Worm (Caenorhabditis elegans) whole organism, L4 larva: ENCODE results near the gene F38B7.11.

Source experiments
- D1046.2 ChIP-seq: fragments of 200-800 bp; sonication (Bioruptor generic); IDR thresholded peaks from 2 replicates; pipeline ENCODE4 v1.3.6; 2022; ENCODE audit warnings: missing genetic modification characterization, missing compliant biosample characterization
- F10B5.3 ChIP-seq: sonication (generic microtip); optimal IDR thresholded peaks from 2 replicates; lab custom pipeline; 2016; ENCODE audit warnings: mild to moderate bottlenecking, missing genetic modification characterization, missing compliant biosample characterization
- F49E8.2 ChIP-seq: sonication (generic microtip); optimal IDR thresholded peaks from 2 replicates; lab custom pipeline; 2016; ENCODE audit warnings: missing compliant biosample characterization, mild to moderate bottlenecking, missing genetic modification characterization, borderline replicate concordance
- Y105C5A.15 ChIP-seq: fragments of 200-800 bp; sonication (Bioruptor generic); IDR thresholded peaks from 2 replicates; pipeline ENCODE4 v1.3.6; 2022; ENCODE audit warnings: missing genetic modification characterization, missing compliant biosample characterization
- Y75B8A.6 ChIP-seq: fragments of 200-800 bp; sonication (Bioruptor generic); IDR thresholded peaks from 2 replicates; pipeline ENCODE4 v1.3.6; 2022; ENCODE audit warnings: missing genetic modification reagents, missing genetic modification characterization, missing compliant biosample characterization
- ZK337.2 ChIP-seq: fragments of 200-800 bp; sonication (Bioruptor generic); IDR thresholded peaks from 2 replicates; pipeline ENCODE4 v1.3.6; 2022; ENCODE audit warnings: missing genetic modification reagents, missing genetic modification characterization, missing compliant biosample characterization
- aha-1 ChIP-seq: fragments of 150-350 bp; peaks from one replicate; lab custom pipeline; 2014; ENCODE audit warnings: missing biosample characterization, missing genetic modification characterization
- ama-1 ChIP-seq: fragments of 150-350 bp; optimal IDR thresholded peaks from 2 replicates; lab custom pipeline; 2014; ENCODE audit warnings: inconsistent platforms, mixed read lengths
- ceh-62 ChIP-seq: sonication (generic microtip); optimal IDR thresholded peaks from 2 replicates; lab custom pipeline; 2017; ENCODE audit warnings: missing biosample characterization, missing genetic modification characterization
- ctbp-1 ChIP-seq: fragments of 200-800 bp; sonication (Bioruptor generic); IDR thresholded peaks from 2 replicates; pipeline ENCODE4 v1.3.6; 2022; ENCODE audit warnings: missing genetic modification reagents, missing genetic modification characterization, missing compliant biosample characterization
- daf-19 ChIP-seq: fragments of 200-800 bp; sonication (Bioruptor generic); conservative IDR thresholded peaks from 2 replicates; pipeline ENCODE4 v1.3.6; 2022; ENCODE audit warnings: missing genetic modification characterization, missing compliant biosample characterization
- dmd-6 ChIP-seq: fragments of 200-800 bp; sonication (Bioruptor generic); IDR thresholded peaks from 2 replicates; pipeline ENCODE4 v1.3.6; 2022; ENCODE audit warnings: missing genetic modification reagents, missing genetic modification characterization, missing compliant biosample characterization
- duxl-1 ChIP-seq: sonication (generic microtip); optimal IDR thresholded peaks from 2 replicates; lab custom pipeline; 2016; ENCODE audit warnings: mild to moderate bottlenecking, missing genetic modification characterization, moderate library complexity, missing compliant biosample characterization; ENCODE audit not compliant: poor library complexity
- dve-1 ChIP-seq: sonication (generic microtip); optimal IDR thresholded peaks from 2 replicates; lab custom pipeline; 2017; ENCODE audit warnings: antibody characterized with exemption, mild to moderate bottlenecking, missing genetic modification characterization, missing compliant biosample characterization; ENCODE audit not compliant: insufficient read depth
- egl-27 ChIP-seq: sonication (generic microtip); optimal IDR thresholded peaks from 3 replicates; lab custom pipeline; 2017; ENCODE audit warnings: missing biosample characterization, missing genetic modification reagents, missing genetic modification characterization
- egl-43 ChIP-seq: fragments of 200-800 bp; sonication (Bioruptor generic); IDR thresholded peaks from 2 replicates; pipeline ENCODE4 v1.3.6; 2022; ENCODE audit warnings: missing genetic modification reagents, missing genetic modification characterization, missing compliant biosample characterization
- fkh-10 ChIP-seq: fragments of 150-350 bp; optimal IDR thresholded peaks from 2 replicates; lab custom pipeline; 2014; ENCODE audit warnings: missing biosample characterization, missing genetic modification reagents, missing genetic modification characterization
- gei-8 ChIP-seq: fragments of 200-800 bp; sonication (Bioruptor generic); optimal IDR thresholded peaks from 2 replicates; lab custom pipeline; 2018; ENCODE audit warnings: mild to moderate bottlenecking, missing genetic modification characterization, missing compliant biosample characterization
- hlh-11 ChIP-seq: fragments of 200-800 bp; sonication (Bioruptor generic); optimal IDR thresholded peaks from 2 replicates; lab custom pipeline; 2018; ENCODE audit warnings: mild to moderate bottlenecking, missing genetic modification characterization, missing compliant biosample characterization
- jun-1 ChIP-seq: fragments of 150-350 bp; optimal IDR thresholded peaks from 2 replicates; lab custom pipeline; 2014; ENCODE audit warnings: missing biosample characterization, missing genetic modification reagents, missing genetic modification characterization
- lin-13 ChIP-seq: fragments of 150-350 bp; optimal IDR thresholded peaks from 2 replicates; lab custom pipeline; 2014; ENCODE audit warnings: missing biosample characterization, missing genetic modification reagents, missing genetic modification characterization
- lin-38 ChIP-seq: fragments of 200-800 bp; sonication (Bioruptor generic); IDR thresholded peaks from 2 replicates; pipeline ENCODE4 v1.3.6; 2022; ENCODE audit warnings: missing genetic modification reagents, missing genetic modification characterization, missing compliant biosample characterization
- madf-5 ChIP-seq, 2 experiments: fragments of 200-800 bp; sonication (Bioruptor generic); IDR thresholded peaks; 2 replicates each; pipeline ENCODE4 v1.3.6; 2022; ENCODE audit warnings: missing compliant biosample characterization in 2 of 2, missing genetic modification characterization in 2 of 2
- madf-9 ChIP-seq: fragments of 200-800 bp; sonication (Bioruptor generic); conservative IDR thresholded peaks from 2 replicates; pipeline ENCODE4 v1.3.6; 2022; ENCODE audit warnings: missing genetic modification reagents, missing genetic modification characterization, missing compliant biosample characterization
- mep-1 ChIP-seq: fragments of 150-350 bp; sonication (generic microtip); optimal IDR thresholded peaks from 3 replicates; lab custom pipeline; 2014; ENCODE audit warnings: missing biosample characterization, missing genetic modification characterization
- mxl-2 ChIP-seq: fragments of 200-800 bp; sonication (Bioruptor generic); conservative IDR thresholded peaks from 2 replicates; pipeline ENCODE4 v1.3.6; 2022; ENCODE audit warnings: missing genetic modification reagents, missing genetic modification characterization, missing compliant biosample characterization
- nhr-10 ChIP-seq: fragments of 150-350 bp; optimal IDR thresholded peaks from 2 replicates; lab custom pipeline; 2014; ENCODE audit warnings: missing biosample characterization, missing genetic modification characterization
- nhr-111 ChIP-seq: fragments of 200-800 bp; sonication (Bioruptor generic); optimal IDR thresholded peaks from 2 replicates; lab custom pipeline; 2018; ENCODE audit warnings: mild to moderate bottlenecking, missing genetic modification characterization, missing compliant biosample characterization
- nhr-237 ChIP-seq: sonication (generic microtip); optimal IDR thresholded peaks from 2 replicates; lab custom pipeline; 2017; ENCODE audit warnings: missing biosample characterization, missing genetic modification characterization
- nhr-41 ChIP-seq: fragments of 200-800 bp; sonication (Bioruptor generic); IDR thresholded peaks from 2 replicates; pipeline ENCODE4 v1.3.6; 2022; ENCODE audit warnings: missing genetic modification reagents, missing genetic modification characterization, missing compliant biosample characterization
- nhr-48 ChIP-seq: sonication (generic microtip); optimal IDR thresholded peaks from 2 replicates; lab custom pipeline; 2016; ENCODE audit warnings: mild to moderate bottlenecking, missing genetic modification characterization, missing compliant biosample characterization
- nhr-76 ChIP-seq: fragments of 150-350 bp; optimal IDR thresholded peaks from 2 replicates; lab custom pipeline; 2014; ENCODE audit warnings: missing biosample characterization, missing genetic modification characterization
- snpc-4 ChIP-seq: fragments of 150-350 bp; optimal IDR thresholded peaks from 2 replicates; lab custom pipeline; 2014; ENCODE audit warnings: missing biosample characterization, missing genetic modification characterization
- unc-39 ChIP-seq: sonication (generic microtip); optimal IDR thresholded peaks from 2 replicates; lab custom pipeline; 2017; ENCODE audit warnings: missing biosample characterization, missing genetic modification characterization
- unc-62 ChIP-seq, 3 experiments: fragments of 150-350 bp in 1 of 3; sonication (generic microtip); optimal IDR thresholded peaks in 2 of 3; peaks in 1 of 3; 1 replicate in 1 of 3; 2 replicates in 2 of 3; lab custom pipeline; 2014 to 2017; ENCODE audit warnings: missing biosample characterization in 3 of 3, missing genetic modification characterization in 3 of 3, missing genetic modification reagents in 3 of 3, missing genotype in 1 of 3
- zfp-2 ChIP-seq: sonication (generic microtip); optimal IDR thresholded peaks from 2 replicates; lab custom pipeline; 2016; ENCODE audit warnings: mild to moderate bottlenecking, missing genetic modification characterization, missing compliant biosample characterization
- ztf-11 ChIP-seq: fragments of 150-350 bp; optimal IDR thresholded peaks from 2 replicates; lab custom pipeline; 2014; ENCODE audit warnings: missing biosample characterization, missing genetic modification characterization
- ztf-7 ChIP-seq: fragments of 150-350 bp; optimal IDR thresholded peaks from 2 replicates; lab custom pipeline; 2014; ENCODE audit warnings: missing biosample characterization, missing genetic modification characterization

The F38B7.11 gene

DNA sequence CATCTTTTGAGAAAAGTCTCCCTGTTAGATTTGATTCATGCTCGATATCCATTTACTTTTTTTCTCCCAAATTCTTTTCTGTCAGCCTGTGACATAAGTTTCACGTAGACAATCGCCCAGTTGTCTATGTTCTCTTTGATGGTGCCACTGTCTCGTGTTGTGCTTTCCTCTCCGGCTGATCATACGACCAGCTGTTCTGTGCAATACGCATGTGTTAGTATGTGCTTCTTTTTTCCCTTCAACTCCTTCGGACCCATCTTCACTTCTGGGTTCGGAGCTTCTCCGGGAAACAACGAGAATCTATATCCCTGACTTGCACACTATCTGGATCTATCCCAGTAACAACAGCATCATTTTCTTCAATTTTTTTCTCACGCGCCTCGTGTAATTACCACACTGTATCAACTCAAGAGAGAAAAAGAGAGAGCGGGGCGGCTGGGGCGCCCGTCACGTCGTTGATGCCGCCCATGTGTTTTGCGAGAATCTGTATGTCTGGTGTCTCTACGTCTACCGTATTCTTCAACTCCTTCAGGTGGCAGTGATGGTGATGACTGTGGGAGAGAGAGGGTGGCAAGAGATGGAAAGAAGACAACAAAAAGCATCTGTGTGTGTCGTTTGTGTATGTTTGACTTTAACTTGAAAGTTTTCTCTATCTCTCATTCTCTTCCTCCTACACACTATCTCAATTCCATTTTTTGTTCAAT lies 14.9 kb upstream of the F38B7.11 start (continued):
- TF ChIP-seq snpc-4 (no peak), dve-1 (tag; lab: Kevin White, UChicago) (peak; percentile 92), hlh-11 (tag; lab: Kevin White, UChicago) (peak; percentile 99), egl-43 (no peak), Y105C5A.15 (GFP tag; lab: Robert Waterston, UW) (no peak), gei-8 (GFP tag; lab: Kevin White, UChicago) (peak; percentile 73), ceh-62 (tag; lab: Kevin White, UChicago) (no peak), nhr-48 (tag; lab: Kevin White, UChicago) (peak; percentile 89), lin-38 (GFP tag; lab: Robert Waterston, UW) (peak; percentile 48), F49E8.2 (tag; lab: Kevin White, UChicago) (no peak), nhr-237 (tag; lab: Kevin White, UChicago) (no peak), nhr-111 (GFP tag; lab: Kevin White, UChicago) (no peak), egl-27 (tag; lab: Kevin White, UChicago) (no peak), ama-1 (lab: Kevin White, UChicago) (no peak), jun-1 (tag; lab: Kevin White, UChicago) (peak; percentile 61), nhr-76 (tag; lab: Kevin White, UChicago) (no peak), ctbp-1 (GFP tag; lab: Robert Waterston, UW) (peak; percentile 43; the same call in 1 of the 2 replicates), madf-5 (GFP tag; IDR thresholded peaks at IDR 0.05; lab: Robert Waterston, UW) (no peak), D1046.2 (GFP tag; lab: Robert Waterston, UW) (no peak), duxl-1 (tag; lab: Kevin White, UChicago) (no peak), F10B5.3 (tag; lab: Kevin White, UChicago) (no peak), ztf-7 (tag; lab: Kevin White, UChicago) (no peak), Y75B8A.6 (GFP tag; lab: Robert Waterston, UW) (no peak), daf-19 (no peak), ztf-11 (tag; lab: Kevin White, UChicago) (no peak), mxl-2 (GFP tag; lab: Robert Waterston, UW) (no peak), madf-9 (GFP tag; lab: Robert Waterston, UW) (peak; percentile 32; the same call in 1 of the 2 replicates), nhr-10 (tag; lab: Kevin White, UChicago) (peak; percentile 62), unc-39 (no peak), ZK337.2 (GFP tag; lab: Robert Waterston, UW) (no peak), fkh-10 (no peak)

DNA sequence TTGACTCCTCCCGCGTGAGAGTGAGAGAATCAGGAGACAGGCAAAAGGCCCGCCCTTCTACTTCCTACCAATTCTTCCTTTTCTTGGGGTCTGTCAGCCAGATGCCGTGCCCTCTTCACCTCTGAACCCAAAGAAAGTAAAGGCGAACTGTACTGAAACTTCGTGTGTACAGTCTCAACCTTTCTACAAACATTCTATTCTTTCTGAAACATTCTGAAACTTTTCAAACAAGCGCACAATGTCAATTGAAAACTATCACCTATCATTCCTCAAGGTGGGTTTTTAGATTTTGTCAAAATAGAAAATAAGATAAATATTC lies 14.4 kb upstream of the F38B7.11 start:
- TF ChIP-seq fkh-10: no peak
- 0 out of 2 replicates have a peak, but pooled peaks have one; percentile 4 for TF ChIP-seq dmd-6 (GFP tag; lab: Robert Waterston, UW)
- no peak for TF ChIP-seq nhr-41
- TF ChIP-seq mep-1: no peak
- no peak for TF ChIP-seq madf-5 (GFP tag; IDR thresholded peaks at IDR 0.05; lab: Robert Waterston, UW)
- no peak for TF ChIP-seq ZK337.2 (GFP tag; lab: Robert Waterston, UW)
- TF ChIP-seq ctbp-1 (GFP tag; lab: Robert Waterston, UW): 0 out of 2 replicates have a peak, but pooled peaks have one; percentile 10
- TF ChIP-seq ztf-7 (tag; lab: Kevin White, UChicago): no peak
- TF ChIP-seq zfp-2: no peak
- TF ChIP-seq ama-1 (lab: Kevin White, UChicago): peak; percentile 11
- TF ChIP-seq unc-62 (GFP tag; optimal IDR thresholded peaks at IDR 0.05 in 1 of 2; lab: Kevin White, UChicago): peak in 1 of 2 experiments; percentile 93
- no peak for TF ChIP-seq unc-62 (tag; optimal IDR thresholded peaks at IDR 0.05; lab: Kevin White, UChicago)
- no peak for TF ChIP-seq F10B5.3 (tag; lab: Kevin White, UChicago)
- TF ChIP-seq lin-13 (GFP tag; lab: Kevin White, UChicago): no peak
- peak; percentile 24 for TF ChIP-seq aha-1
